Fruit fly (Drosophila melanogaster) whole organism, prepupa: ENCODE results near the gene Qsox2.

Experiments used
- Blimp-1 ChIP-seq: fragments of 200-800 bp; sonication (Bioruptor generic); optimal IDR thresholded peaks from 3 replicates; lab custom pipeline; 2017; ENCODE audit warnings: missing biosample characterization, missing genetic modification characterization, mild to moderate bottlenecking, moderate library complexity, missing genetic modification reagents
- CG10631 ChIP-seq: fragments of 200-800 bp; sonication (Bioruptor generic); optimal IDR thresholded peaks from 2 replicates; lab custom pipeline; 2016; ENCODE audit warnings: missing biosample characterization, missing genetic modification characterization
- CG10669 ChIP-seq: fragments of 200-800 bp; sonication (Bioruptor generic); optimal IDR thresholded peaks from 3 replicates; lab custom pipeline; 2018; ENCODE audit warnings: missing biosample characterization, mild to moderate bottlenecking, missing genetic modification characterization, moderate library complexity
- CG11294 ChIP-seq: fragments of 200-800 bp; sonication (Bioruptor generic); IDR thresholded peaks from 2 replicates; pipeline ENCODE4 v1.3.6; 2022; ENCODE audit warnings: missing biosample characterization, missing genetic modification characterization
- CG11762 ChIP-seq: fragments of 200-800 bp; sonication (Bioruptor generic); optimal IDR thresholded peaks from 3 replicates; lab custom pipeline; 2016; ENCODE audit warnings: missing biosample characterization, missing genetic modification characterization; ENCODE audit not compliant: insufficient read depth
- CG11902 ChIP-seq: fragments of 200-800 bp; sonication (Bioruptor generic); optimal IDR thresholded peaks from 3 replicates; lab custom pipeline; 2016; ENCODE audit warnings: missing biosample characterization, missing genetic modification characterization
- CG15336 ChIP-seq: fragments of 200-800 bp; sonication (Bioruptor generic); IDR thresholded peaks from 2 replicates; pipeline ENCODE4 v1.3.6; 2022; ENCODE audit warnings: missing biosample characterization, missing genetic modification characterization
- CG1621 ChIP-seq: fragments of 200-800 bp; sonication (Bioruptor generic); optimal IDR thresholded peaks from 3 replicates; lab custom pipeline; 2018; ENCODE audit warnings: missing biosample characterization, mild to moderate bottlenecking, missing genetic modification characterization
- CG16779 ChIP-seq: fragments of 200-800 bp; sonication (Bioruptor generic); optimal IDR thresholded peaks from 3 replicates; lab custom pipeline; 2017; ENCODE audit warnings: missing biosample characterization, mild to moderate bottlenecking, missing genetic modification characterization
- CG3032 ChIP-seq: fragments of 200-800 bp; optimal IDR thresholded peaks from 2 replicates; lab custom pipeline; 2019; ENCODE audit warnings: missing biosample characterization, mild to moderate bottlenecking, missing genetic modification characterization, moderate library complexity
- CG31627 ChIP-seq: fragments of 200-800 bp; sonication (Bioruptor generic); optimal IDR thresholded peaks from 3 replicates; lab custom pipeline; 2016; ENCODE audit warnings: missing biosample characterization, missing genetic modification characterization
- CG32006 ChIP-seq: fragments of 200-800 bp; sonication (Bioruptor generic); optimal IDR thresholded peaks from 3 replicates; lab custom pipeline; 2017; ENCODE audit warnings: missing biosample characterization, mild to moderate bottlenecking, missing genetic modification characterization
- CG34406 ChIP-seq: fragments of 200-800 bp; sonication (Bioruptor generic); optimal IDR thresholded peaks from 3 replicates; lab custom pipeline; 2016; ENCODE audit warnings: missing biosample characterization, missing genetic modification characterization
- CG3919 ChIP-seq: fragments of 200-800 bp; sonication (Bioruptor generic); optimal IDR thresholded peaks from 3 replicates; lab custom pipeline; 2016; ENCODE audit warnings: missing biosample characterization, missing genetic modification characterization
- CG4318 ChIP-seq: fragments of 200-800 bp; sonication (Bioruptor generic); optimal IDR thresholded peaks from 3 replicates; lab custom pipeline; 2017; ENCODE audit warnings: missing biosample characterization, mild to moderate bottlenecking, missing genetic modification characterization
- CG6163 ChIP-seq: fragments of 200-800 bp; sonication (Bioruptor generic); IDR thresholded peaks from 3 replicates; pipeline ENCODE4 v1.3.6; 2022; ENCODE audit warnings: missing biosample characterization, missing genetic modification characterization
- CG6276 ChIP-seq: fragments of 200-800 bp; sonication (Bioruptor generic); optimal IDR thresholded peaks from 2 replicates; lab custom pipeline; 2017; ENCODE audit warnings: missing biosample characterization, mild to moderate bottlenecking, missing genetic modification characterization
- CG6792 ChIP-seq: fragments of 200-800 bp; sonication (Bioruptor generic); optimal IDR thresholded peaks from 3 replicates; lab custom pipeline; 2016; ENCODE audit warnings: missing biosample characterization, missing genetic modification characterization
- CG6808 ChIP-seq: fragments of 200-800 bp; sonication (Bioruptor generic); optimal IDR thresholded peaks from 3 replicates; lab custom pipeline; 2017; ENCODE audit warnings: missing biosample characterization, missing genetic modification characterization, mild to moderate bottlenecking, moderate library complexity, missing genetic modification reagents
- CG6854 ChIP-seq: fragments of 200-800 bp; sonication (Bioruptor generic); optimal IDR thresholded peaks from 2 replicates; lab custom pipeline; 2017; ENCODE audit warnings: missing biosample characterization, mild to moderate bottlenecking, missing genetic modification characterization
- CG8119 ChIP-seq: fragments of 200-800 bp; sonication (Bioruptor generic); IDR thresholded peaks from 3 replicates; pipeline ENCODE4 v1.3.6; 2022; ENCODE audit warnings: missing biosample characterization, missing genetic modification characterization
- CG8319 ChIP-seq: fragments of 200-800 bp; sonication (Bioruptor generic); optimal IDR thresholded peaks from 3 replicates; lab custom pipeline; 2016; ENCODE audit warnings: missing biosample characterization, missing genetic modification characterization
- CG8632 ChIP-seq: fragments of 200-800 bp; sonication (Bioruptor generic); optimal IDR thresholded peaks from 3 replicates; lab custom pipeline; 2016; ENCODE audit warnings: missing biosample characterization, missing genetic modification characterization
- CG9139 ChIP-seq: fragments of 200-800 bp; sonication (Bioruptor generic); optimal IDR thresholded peaks from 3 replicates; lab custom pipeline; 2017; ENCODE audit warnings: missing biosample characterization, mild to moderate bottlenecking, missing genetic modification characterization
- Eip75B ChIP-seq: fragments of 200-800 bp; sonication (Bioruptor generic); optimal IDR thresholded peaks from 3 replicates; lab custom pipeline; 2016; ENCODE audit warnings: missing biosample characterization, missing genetic modification characterization
- Eip78C ChIP-seq: fragments of 200-800 bp; sonication (Bioruptor generic); peaks from one replicate; lab custom pipeline; 2016; ENCODE audit warnings: missing biosample characterization, missing genetic modification characterization
- Ets21C ChIP-seq: fragments of 200-800 bp; sonication (Bioruptor generic); optimal IDR thresholded peaks from 3 replicates; lab custom pipeline; 2016; ENCODE audit warnings: missing biosample characterization, missing genetic modification characterization
- Ets96B ChIP-seq: fragments of 200-800 bp; optimal IDR thresholded peaks from 2 replicates; lab custom pipeline; 2019; ENCODE audit warnings: missing biosample characterization, mild to moderate bottlenecking, missing genetic modification characterization, moderate library complexity
- Gug ChIP-seq: fragments of 200-800 bp; sonication (Bioruptor generic); IDR thresholded peaks from 2 replicates; pipeline ENCODE4 v1.3.6; 2022; ENCODE audit warnings: missing biosample characterization, missing genetic modification characterization
- Hr38 ChIP-seq: sonication (Bioruptor generic); optimal IDR thresholded peaks from 2 replicates; lab custom pipeline; 2016; ENCODE audit warnings: missing biosample characterization, missing genetic modification characterization
- Hr4 ChIP-seq: fragments of 200-800 bp; sonication (Bioruptor generic); optimal IDR thresholded peaks from 3 replicates; lab custom pipeline; 2016; ENCODE audit warnings: missing biosample characterization, missing genetic modification characterization
- Lpt ChIP-seq: fragments of 200-800 bp; sonication (Bioruptor generic); optimal IDR thresholded peaks from 3 replicates; lab custom pipeline; 2016; ENCODE audit warnings: missing biosample characterization, missing genetic modification characterization
- Met ChIP-seq: fragments of 200-800 bp; sonication (Bioruptor generic); optimal IDR thresholded peaks from 3 replicates; lab custom pipeline; 2016; ENCODE audit warnings: missing biosample characterization, missing genetic modification characterization
- OdsH ChIP-seq: fragments of 200-800 bp; sonication (Bioruptor generic); optimal IDR thresholded peaks from 3 replicates; lab custom pipeline; 2016; ENCODE audit warnings: missing biosample characterization, missing genetic modification characterization
- Smox ChIP-seq: fragments of 200-800 bp; sonication (Bioruptor generic); optimal IDR thresholded peaks from 3 replicates; lab custom pipeline; 2016; ENCODE audit warnings: missing biosample characterization, missing genetic modification characterization
- Sox102F ChIP-seq: fragments of 200-800 bp; sonication (Bioruptor generic); optimal IDR thresholded peaks from 2 replicates; lab custom pipeline; 2016; ENCODE audit warnings: missing biosample characterization, mild to moderate bottlenecking, missing genetic modification characterization
- Sox15 ChIP-seq: fragments of 200-800 bp; sonication (Bioruptor generic); optimal IDR thresholded peaks from 3 replicates; lab custom pipeline; 2016; ENCODE audit warnings: missing biosample characterization, missing genetic modification characterization
- achi ChIP-seq: fragments of 200-800 bp; sonication (Bioruptor generic); optimal IDR thresholded peaks from 3 replicates; lab custom pipeline; 2016; ENCODE audit warnings: missing biosample characterization, missing genetic modification characterization
- acj6 ChIP-seq: fragments of 200-800 bp; sonication (Bioruptor generic); optimal IDR thresholded peaks from 3 replicates; lab custom pipeline; 2016; ENCODE audit warnings: missing biosample characterization, missing genetic modification characterization
- cyc ChIP-seq: fragments of 200-800 bp; sonication (Bioruptor generic); optimal IDR thresholded peaks from 3 replicates; lab custom pipeline; 2016; ENCODE audit warnings: missing biosample characterization, missing genetic modification characterization
- eg ChIP-seq: fragments of 200-800 bp; sonication (Bioruptor generic); IDR thresholded peaks from 3 replicates; pipeline ENCODE4 v1.3.6; 2022; ENCODE audit warnings: missing biosample characterization, missing genetic modification characterization
- fd85E ChIP-seq: fragments of 200-800 bp; sonication (Bioruptor generic); optimal IDR thresholded peaks from 3 replicates; lab custom pipeline; 2016; ENCODE audit warnings: missing biosample characterization, missing genetic modification characterization
- fkh ChIP-seq: fragments of 200-800 bp; sonication (Bioruptor generic); optimal IDR thresholded peaks from 3 replicates; lab custom pipeline; 2017; ENCODE audit warnings: missing biosample characterization, mild to moderate bottlenecking, missing genetic modification characterization, moderate library complexity
- net ChIP-seq: fragments of 200-800 bp; sonication (Bioruptor generic); optimal IDR thresholded peaks from 3 replicates; lab custom pipeline; 2016; ENCODE audit warnings: missing biosample characterization, missing genetic modification characterization
- ss ChIP-seq, 2 experiments: fragments of 200-800 bp; sonication (Bioruptor generic); optimal IDR thresholded peaks; 2 replicates in 1 of 2; 3 replicates in 1 of 2; lab custom pipeline; 2017 to 2018; ENCODE audit warnings: mild to moderate bottlenecking in 2 of 2, missing biosample characterization in 2 of 2, missing genetic modification characterization in 2 of 2, moderate library complexity in 1 of 2
- svp ChIP-seq: fragments of 200-800 bp; sonication (Bioruptor generic); peaks from one replicate; lab custom pipeline; 2016; ENCODE audit warnings: missing biosample characterization, missing genetic modification characterization
- vri ChIP-seq: fragments of 200-800 bp; sonication (Bioruptor generic); optimal IDR thresholded peaks from 3 replicates; lab custom pipeline; 2016; ENCODE audit warnings: missing biosample characterization, mild to moderate bottlenecking, missing genetic modification characterization

Qsox2 gene

dm6 chr3R:21893929-21894328 lies 19.6 kb upstream of the Qsox2 start (continued):
- TF ChIP-seq Sox102F (no peak), Lpt (GFP tag; lab: Kevin White, UChicago) (peak; percentile 86), CG11294 (GFP tag; lab: Robert Waterston, UW) (peak; percentile 65), CG6854 (GFP tag; lab: Kevin White, UChicago) (no peak), CG3032 (peak; percentile 83), ss (GFP tag; optimal IDR thresholded peaks at IDR 0.05; lab: Kevin White, UChicago) (peak; percentile 79 to 80), CG4318 (GFP tag; lab: Kevin White, UChicago) (peak; percentile 89), fd85E (GFP tag; lab: Kevin White, UChicago) (no peak), CG15336 (peak; percentile 92), CG10669 (GFP tag; lab: Kevin White, UChicago) (peak; percentile 69), CG10631 (GFP tag; lab: Kevin White, UChicago) (peak; percentile 88), Eip75B (GFP tag; lab: Kevin White, UChicago) (peak; percentile 47), acj6 (peak; percentile 70), Sox15 (GFP tag; lab: Kevin White, UChicago) (peak; percentile 15), CG34406 (GFP tag; lab: Kevin White, UChicago) (peak; percentile 51), CG11762 (GFP tag; lab: Kevin White, UChicago) (peak; percentile 71), CG9139 (GFP tag; lab: Kevin White, UChicago) (peak; percentile 35), CG1621 (tag; lab: Kevin White, UChicago) (peak; percentile 73), Gug (GFP tag; lab: Robert Waterston, UW) (peak; percentile 86), Ets21C (GFP tag; lab: Kevin White, UChicago) (no peak)

dm6 chr3R:21895961-21896875 lies 17.3 kb upstream of the Qsox2 start:
- no peak for TF ChIP-seq CG8119 (GFP tag; lab: Robert Waterston, UW)
- peak; percentile 74 for TF ChIP-seq svp (GFP tag; lab: Kevin White, UChicago)
- peak; percentile 33 for TF ChIP-seq CG8319 (GFP tag; lab: Kevin White, UChicago)
- peak; percentile 73 for TF ChIP-seq eg (GFP tag; lab: Robert Waterston, UW)
- TF ChIP-seq vri (GFP tag; lab: Kevin White, UChicago), result peak; percentile 15
- peak; percentile 2 for TF ChIP-seq Ets96B
- peak; percentile 53 for TF ChIP-seq CG10631 (GFP tag; lab: Kevin White, UChicago)
- TF ChIP-seq CG6163 (GFP tag; lab: Robert Waterston, UW), result peak; percentile 56; the same call in 2 of the 3 replicates
- TF ChIP-seq Smox, result peak; percentile 36
- no peak for TF ChIP-seq Sox15 (GFP tag; lab: Kevin White, UChicago)
- no peak for TF ChIP-seq CG11294 (GFP tag; lab: Robert Waterston, UW)
- peak; percentile 68 for TF ChIP-seq Eip78C
- TF ChIP-seq CG6792 (GFP tag; lab: Kevin White, UChicago), result no peak
- TF ChIP-seq OdsH (GFP tag; lab: Kevin White, UChicago), result peak; percentile 40
- peak; percentile 4 for TF ChIP-seq Lpt (GFP tag; lab: Kevin White, UChicago)
- TF ChIP-seq Met (GFP tag; lab: Kevin White, UChicago), result peak; percentile 35
- peak; percentile 36 for TF ChIP-seq CG6276 (GFP tag; lab: Kevin White, UChicago)
- TF ChIP-seq fkh (GFP tag; lab: Kevin White, UChicago), result no peak
- peak in 1 of 2 experiments; percentile 33 for TF ChIP-seq ss (GFP tag; optimal IDR thresholded peaks at IDR 0.05; lab: Kevin White, UChicago)
- TF ChIP-seq CG4318 (GFP tag; lab: Kevin White, UChicago), result no peak
- no peak for TF ChIP-seq fd85E (GFP tag; lab: Kevin White, UChicago)
- TF ChIP-seq achi (GFP tag; lab: Kevin White, UChicago), result peak; percentile 19
- peak; percentile 55 for TF ChIP-seq Blimp-1 (GFP tag; lab: Kevin White, UChicago)
- no peak for TF ChIP-seq net
- peak; percentile 38 for TF ChIP-seq cyc (GFP tag; lab: Kevin White, UChicago)
- peak; percentile 20 for TF ChIP-seq CG3919 (GFP tag; lab: Kevin White, UChicago)
- TF ChIP-seq CG31627 (GFP tag; lab: Kevin White, UChicago), result peak; percentile 12
- no peak for TF ChIP-seq Sox102F
- TF ChIP-seq Hr4 (GFP tag; lab: Kevin White, UChicago), result no peak
- TF ChIP-seq CG32006 (GFP tag; lab: Kevin White, UChicago), result peak; percentile 43
- no peak for TF ChIP-seq Hr38 (GFP tag; lab: Kevin White, UChicago)
- TF ChIP-seq Gug (GFP tag; lab: Robert Waterston, UW), result no peak
- TF ChIP-seq CG10669 (GFP tag; lab: Kevin White, UChicago), result peak; percentile 41
- TF ChIP-seq CG6808, result peak; percentile 55
- peak; percentile 12 for TF ChIP-seq CG11902 (GFP tag; lab: Kevin White, UChicago)
- no peak for TF ChIP-seq CG1621 (tag; lab: Kevin White, UChicago)
- peak; percentile 17 for TF ChIP-seq CG8632
- TF ChIP-seq CG16779 (tag; lab: Kevin White, UChicago), result peak; percentile 3
